Worm (Caenorhabditis elegans): ENCODE data around the gene nft-1.

The nft-1 gene

ce11 chrIII:11917090-11917489 is 6.6 kb upstream of the nft-1 start:
- TF ChIP-seq elt-1 (tag; optimal IDR thresholded peaks at IDR 0.05) (no peak), ztf-4 (tag; optimal IDR thresholded peaks at IDR 0.05) (no peak), F13H6.1 (tag; optimal IDR thresholded peaks at IDR 0.05) (no peak), ceh-82 (tag; optimal IDR thresholded peaks at IDR 0.05) (no peak), zag-1 (tag; optimal IDR thresholded peaks at IDR 0.05) (no peak), sem-4 (tag; optimal IDR thresholded peaks at IDR 0.05) (no peak), peb-1 (tag; optimal IDR thresholded peaks at IDR 0.05) (no peak), nhr-10 (tag; optimal IDR thresholded peaks at IDR 0.05) (no peak), ceh-16 (tag; optimal IDR thresholded peaks at IDR 0.05) (no peak), nhr-77 (tag; optimal IDR thresholded peaks at IDR 0.05) (no peak), R02D3.7 (tag; optimal IDR thresholded peaks at IDR 0.05) (no peak), unc-55 (GFP tag; optimal IDR thresholded peaks at IDR 0.05) (no peak), ZK546.5 (tag; optimal IDR thresholded peaks at IDR 0.05) (no peak), nhr-21 (tag; optimal IDR thresholded peaks at IDR 0.05) (no peak), blmp-1 (tag; optimal IDR thresholded peaks at IDR 0.05; ENCODE audit: insufficient read depth) (no peak), lin-13 (GFP tag; optimal IDR thresholded peaks at IDR 0.05) (no peak), nhr-12 (tag; optimal IDR thresholded peaks at IDR 0.05) (no peak), sma-9 (GFP tag; optimal IDR thresholded peaks at IDR 0.05) (no peak), sma-9 (tag; optimal IDR thresholded peaks at IDR 0.05) (no peak)

ce11 chrIII:11917525-11917924 is 6.2 kb upstream of the nft-1 start:
- TF ChIP-seq unc-39 (tag; optimal IDR thresholded peaks at IDR 0.05) (no peak), ceh-82 (tag; optimal IDR thresholded peaks at IDR 0.05) (no peak), nhr-11 (tag; optimal IDR thresholded peaks at IDR 0.05) (no peak), elt-1 (tag; optimal IDR thresholded peaks at IDR 0.05) (no peak), nhr-6 (tag; optimal IDR thresholded peaks at IDR 0.05) (no peak), nhr-237 (tag; optimal IDR thresholded peaks at IDR 0.05) (no peak), nhr-10 (tag; optimal IDR thresholded peaks at IDR 0.05) (no peak), lin-11 (tag; optimal IDR thresholded peaks at IDR 0.05) (no peak), elt-3 (tag; optimal IDR thresholded peaks at IDR 0.05) (no peak), skn-1 (tag; optimal IDR thresholded peaks at IDR 0.05) (no peak), blmp-1 (tag; optimal IDR thresholded peaks at IDR 0.05; ENCODE audit: insufficient read depth) (no peak), ztf-4 (tag; optimal IDR thresholded peaks at IDR 0.05) (no peak), ceh-16 (tag; optimal IDR thresholded peaks at IDR 0.05) (no peak)

ce11 chrIII:11918247-11918769 is 5.4 kb upstream of the nft-1 start, which contains the start of gene znf-593:
TSS of gene znf-593 (minus strand) at chrIII:11918719.
- TF ChIP-seq sem-4 (tag; optimal IDR thresholded peaks at IDR 0.05) (peak; percentile 29), Y55F3AM.14 (GFP tag; optimal IDR thresholded peaks at IDR 0.05) (no peak), nhr-25 (tag; optimal IDR thresholded peaks at IDR 0.05) (peak; percentile 24), crh-2 (tag; optimal IDR thresholded peaks at IDR 0.05) (no peak), unc-55 (GFP tag; optimal IDR thresholded peaks at IDR 0.05) (peak; percentile 3), F13H6.1 (tag; optimal IDR thresholded peaks at IDR 0.05) (no peak), lsy-2 (tag; optimal IDR thresholded peaks at IDR 0.05) (peak in 1 of 2 experiments; percentile 34), elt-1 (tag; optimal IDR thresholded peaks at IDR 0.05) (no peak)

- no peak for TF ChIP-seq blmp-1 (tag; optimal IDR thresholded peaks at IDR 0.05; ENCODE audit: insufficient read depth)
- TF ChIP-seq nhr-25 (tag; optimal IDR thresholded peaks at IDR 0.05) = peak; percentile 34
- TF ChIP-seq nhr-237 (tag; optimal IDR thresholded peaks at IDR 0.05) = no peak
- no peak for TF ChIP-seq unc-62 (GFP tag; optimal IDR thresholded peaks at IDR 0.05)
- TF ChIP-seq fos-1 (tag; optimal IDR thresholded peaks at IDR 0.05) = peak; percentile 30
- TF ChIP-seq peb-1 (tag; optimal IDR thresholded peaks at IDR 0.05) = no peak
- peak; percentile 6 for TF ChIP-seq sma-9 (GFP tag; optimal IDR thresholded peaks at IDR 0.05)
- no peak for TF ChIP-seq sma-9 (tag; optimal IDR thresholded peaks at IDR 0.05)
- peak; percentile 65 for TF ChIP-seq crh-2 (tag; optimal IDR thresholded peaks at IDR 0.05)
- no peak for TF ChIP-seq mbf-1 (tag; optimal IDR thresholded peaks at IDR 0.05)
- TF ChIP-seq sem-4 (tag; optimal IDR thresholded peaks at IDR 0.05) = peak; percentile 7
- peak; percentile 48 for TF ChIP-seq gmeb-1 (tag; optimal IDR thresholded peaks at IDR 0.05)
- TF ChIP-seq nhr-12 (tag; optimal IDR thresholded peaks at IDR 0.05) = no peak
- no peak for TF ChIP-seq zag-1 (tag; optimal IDR thresholded peaks at IDR 0.05)
- TF ChIP-seq ama-1 (optimal IDR thresholded peaks at IDR 0.05) = no peak
- TF ChIP-seq lsy-2 (tag; optimal IDR thresholded peaks at IDR 0.05) = peak; percentile 31 to 85
- peak; percentile 16 for TF ChIP-seq F13H6.1 (tag; optimal IDR thresholded peaks at IDR 0.05)
- no peak for TF ChIP-seq nhr-23 (tag; optimal IDR thresholded peaks at IDR 0.05)
- TF ChIP-seq nhr-21 (tag; optimal IDR thresholded peaks at IDR 0.05) = peak; percentile 38
- no peak for TF ChIP-seq ztf-11 (tag; optimal IDR thresholded peaks at IDR 0.05)
- TF ChIP-seq ztf-4 (tag; optimal IDR thresholded peaks at IDR 0.05) = peak; percentile 52
- TF ChIP-seq C34F6.9 (tag; optimal IDR thresholded peaks at IDR 0.05) = peak; percentile 68
- TF ChIP-seq lin-13 (GFP tag; optimal IDR thresholded peaks at IDR 0.05) = peak; percentile 40
- peak; percentile 45 for TF ChIP-seq lin-11 (tag; optimal IDR thresholded peaks at IDR 0.05)
- peak; percentile 80 for TF ChIP-seq unc-55 (GFP tag; optimal IDR thresholded peaks at IDR 0.05)
- no peak for TF ChIP-seq alr-1 (tag; optimal IDR thresholded peaks at IDR 0.05)
- TF ChIP-seq nhr-129 (tag; optimal IDR thresholded peaks at IDR 0.05) = peak; percentile 58
- TF ChIP-seq snpc-4 (tag; optimal IDR thresholded peaks at IDR 0.05) = no peak
- no peak for TF ChIP-seq egl-27 (tag; optimal IDR thresholded peaks at IDR 0.05)
- TF ChIP-seq sma-3 (GFP tag; optimal IDR thresholded peaks at IDR 0.05) = peak; percentile 49
- peak; percentile 25 for TF ChIP-seq skn-1 (tag; optimal IDR thresholded peaks at IDR 0.05)
- TF ChIP-seq unc-39 (tag; optimal IDR thresholded peaks at IDR 0.05) = no peak
- no peak for TF ChIP-seq ZK546.5 (tag; optimal IDR thresholded peaks at IDR 0.05)
These were observed 3.4 kb upstream of the nft-1 start, which contains the start of the genes ccf-1 and trap-4 for ce11 chrIII:11920187-11920785. TSS of gene ccf-1 (minus strand) at chrIII:11920237. TSS of gene trap-4 (plus strand) at chrIII:11920735.
